Worm (Caenorhabditis elegans) whole organism, L2 larva: Measurements from ENCODE around the gene fzr-1.

Source experiments
- R02D3.7 ChIP-seq: fragments of 150-350 bp; optimal IDR thresholded peaks from 2 replicates; lab custom pipeline; 2014; ENCODE audit warnings: missing biosample characterization, missing genetic modification characterization
- alr-1 ChIP-seq: fragments of 150-350 bp; optimal IDR thresholded peaks from 2 replicates; lab custom pipeline; 2014; ENCODE audit warnings: missing biosample characterization, missing genetic modification characterization
- ama-1 ChIP-seq: fragments of 150-350 bp; optimal IDR thresholded peaks from 2 replicates; lab custom pipeline; 2018; ENCODE audit warnings: inconsistent platforms
- blmp-1 ChIP-seq: sonication (generic microtip); optimal IDR thresholded peaks from 2 replicates; lab custom pipeline; 2017; ENCODE audit warnings: missing genetic modification characterization, mild to moderate bottlenecking, missing compliant biosample characterization, antibody characterized with exemption, moderate library complexity; ENCODE audit not compliant: insufficient read depth
- ceh-82 ChIP-seq: fragments of 150-350 bp; optimal IDR thresholded peaks from 2 replicates; lab custom pipeline; 2014; ENCODE audit warnings: missing biosample characterization, missing genetic modification characterization
- egl-27 ChIP-seq: sonication (generic microtip); optimal IDR thresholded peaks from 3 replicates; lab custom pipeline; 2017; ENCODE audit warnings: missing biosample characterization, missing genetic modification reagents, missing genetic modification characterization
- fos-1 ChIP-seq: fragments of 150-350 bp; optimal IDR thresholded peaks from 2 replicates; lab custom pipeline; 2014; ENCODE audit warnings: missing biosample characterization, missing genetic modification characterization
- lin-11 ChIP-seq: fragments of 150-350 bp; sonication (generic microtip); optimal IDR thresholded peaks from 2 replicates; lab custom pipeline; 2014; ENCODE audit warnings: missing biosample characterization, missing genetic modification characterization, inconsistent platforms, mixed read lengths
- lin-39 ChIP-seq: fragments of 150-350 bp; optimal IDR thresholded peaks from 2 replicates; lab custom pipeline; 2014; ENCODE audit warnings: missing biosample characterization, missing genetic modification reagents, missing genetic modification characterization
- nhr-23 ChIP-seq: fragments of 150-350 bp; optimal IDR thresholded peaks from 2 replicates; lab custom pipeline; 2014; ENCODE audit warnings: missing biosample characterization, missing genetic modification reagents, missing genetic modification characterization
- unc-39 ChIP-seq: fragments of 150-350 bp; optimal IDR thresholded peaks from 2 replicates; lab custom pipeline; 2014; ENCODE audit warnings: missing biosample characterization, missing genetic modification characterization
- zag-1 ChIP-seq: fragments of 150-350 bp; optimal IDR thresholded peaks from 2 replicates; lab custom pipeline; 2014; ENCODE audit warnings: missing biosample characterization, missing genetic modification characterization
- ztf-4 ChIP-seq: fragments of 150-350 bp; optimal IDR thresholded peaks from 2 replicates; lab custom pipeline; 2014; ENCODE audit warnings: missing biosample characterization, missing genetic modification characterization

DNA sequence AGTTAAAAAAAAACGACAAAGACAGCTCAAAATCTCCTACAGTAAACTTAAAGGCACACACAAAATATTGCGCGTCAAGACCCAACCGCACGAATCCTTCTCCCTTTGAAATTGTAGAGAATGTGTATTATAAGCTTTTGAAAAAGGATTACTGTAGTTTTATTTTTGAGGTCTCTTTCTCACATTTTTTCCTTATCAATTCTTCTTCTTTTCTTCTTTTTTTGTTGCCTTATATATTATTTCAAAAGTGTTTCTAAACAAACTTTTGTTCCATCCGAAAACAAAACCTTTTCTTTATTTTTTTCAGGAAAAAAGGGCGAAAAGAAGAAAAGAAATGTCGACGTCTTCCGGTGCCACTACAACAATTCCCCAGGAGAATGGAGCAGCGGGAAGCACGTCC is 36.2 kb upstream of the fzr-1 start, which contains the start of gene ZK1320.13:
- TF ChIP-seq alr-1 (tag; lab: Kevin White, UChicago) (no peak), fos-1 (tag; lab: Kevin White, UChicago) (no peak), ama-1 (lab: Kevin White, UChicago) (no peak), egl-27 (no peak), blmp-1 (tag; lab: Kevin White, UChicago) (no peak), unc-39 (tag; lab: Kevin White, UChicago) (no peak), ztf-4 (no peak), lin-11 (tag; lab: Kevin White, UChicago) (no peak), R02D3.7 (tag; lab: Kevin White, UChicago) (no peak), zag-1 (no peak), ceh-82 (tag; lab: Kevin White, UChicago) (no peak), nhr-23 (tag; lab: Kevin White, UChicago) (no peak), lin-39 (tag; lab: Kevin White, UChicago) (no peak)
